Worm (Caenorhabditis elegans) whole organism, L2 larva: ENCODE data around the gene pmp-3.

Experiments used
- ZK546.5 ChIP-seq: sonication (generic microtip); optimal IDR thresholded peaks from 2 replicates; lab custom pipeline; 2017; ENCODE audit warnings: missing biosample characterization, missing genetic modification characterization
- ceh-16 ChIP-seq: fragments of 150-350 bp; optimal IDR thresholded peaks from 2 replicates; lab custom pipeline; 2014; ENCODE audit warnings: missing biosample characterization, missing genetic modification characterization
- elt-3 ChIP-seq: sonication (generic microtip); optimal IDR thresholded peaks from 2 replicates; lab custom pipeline; 2017; ENCODE audit warnings: missing biosample characterization, missing genetic modification characterization
- fos-1 ChIP-seq: fragments of 150-350 bp; optimal IDR thresholded peaks from 2 replicates; lab custom pipeline; 2014; ENCODE audit warnings: missing biosample characterization, missing genetic modification characterization
- unc-62 ChIP-seq: fragments of 150-350 bp; optimal IDR thresholded peaks from 2 replicates; lab custom pipeline; 2014; ENCODE audit warnings: missing biosample characterization, missing genetic modification reagents, missing genetic modification characterization
- ztf-1 ChIP-seq: fragments of 200-800 bp; sonication (Bioruptor generic); conservative IDR thresholded peaks from 2 replicates; pipeline ENCODE4 v1.3.6; 2022; ENCODE audit warnings: missing genetic modification characterization, missing compliant biosample characterization

DNA sequence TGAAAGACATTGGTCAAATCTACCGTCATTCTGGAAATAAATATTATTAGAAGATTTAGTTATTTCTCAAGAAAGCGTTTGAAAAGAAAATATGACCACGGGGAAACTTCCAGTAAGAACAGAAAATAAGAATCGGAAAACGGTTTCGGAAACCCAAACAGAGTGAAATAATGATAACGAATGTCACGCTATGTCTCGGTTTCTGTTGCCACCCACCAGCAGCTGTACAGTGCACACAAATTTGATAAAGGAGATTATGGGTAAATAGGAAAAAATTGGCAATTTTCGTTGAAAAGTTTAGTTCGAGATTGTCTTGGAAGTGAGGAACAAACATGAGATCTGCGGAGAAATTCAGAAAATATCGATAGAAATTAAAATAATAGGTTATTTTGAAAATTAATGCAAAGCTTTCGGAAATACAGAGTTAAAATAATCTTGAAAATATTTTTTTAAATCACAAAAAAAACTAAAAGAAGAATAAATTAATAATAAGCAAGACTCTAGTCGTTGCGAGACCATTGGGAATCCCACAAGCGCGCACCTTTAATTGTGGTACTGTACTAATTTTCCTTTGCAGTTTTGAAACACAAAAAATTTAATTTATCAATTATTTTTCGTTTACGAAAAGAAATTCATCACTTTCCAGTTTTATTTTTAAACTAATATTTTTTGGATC, 49.4 kb upstream of the pmp-3 start, which contains the start of gene pes-9:
- peak; percentile 27 for TF ChIP-seq fos-1
- no peak for TF ChIP-seq unc-62 (GFP tag; lab: Kevin White, UChicago)
- TF ChIP-seq elt-3, result no peak
- no peak for TF ChIP-seq ceh-16 (tag; lab: Kevin White, UChicago)
- no peak for TF ChIP-seq ZK546.5
- TF ChIP-seq ztf-1 (GFP tag; lab: Robert Waterston, UW), result no peak
